Worm (Caenorhabditis elegans) whole organism, L2 larva: ENCODE measurements around the gene R07E3.7.
A peak's percentile ranks its signal among the peaks of the same experiment; 100 is the strongest.

Source experiments
- C34F6.9 ChIP-seq: fragments of 150-350 bp; optimal IDR thresholded peaks from 2 replicates; lab custom pipeline; 2014; ENCODE audit warnings: missing biosample characterization, missing genetic modification characterization
- F13H6.1 ChIP-seq: sonication (generic microtip); optimal IDR thresholded peaks from 2 replicates; lab custom pipeline; 2016; ENCODE audit warnings: missing genetic modification characterization, missing compliant biosample characterization
- ama-1 ChIP-seq: fragments of 150-350 bp; optimal IDR thresholded peaks from 2 replicates; lab custom pipeline; 2018; ENCODE audit warnings: inconsistent platforms
- blmp-1 ChIP-seq: sonication (generic microtip); optimal IDR thresholded peaks from 2 replicates; lab custom pipeline; 2017; ENCODE audit warnings: missing genetic modification characterization, mild to moderate bottlenecking, missing compliant biosample characterization, antibody characterized with exemption, moderate library complexity; ENCODE audit not compliant: insufficient read depth
- ceh-16 ChIP-seq: fragments of 150-350 bp; optimal IDR thresholded peaks from 2 replicates; lab custom pipeline; 2014; ENCODE audit warnings: missing biosample characterization, missing genetic modification characterization
- ceh-82 ChIP-seq: fragments of 150-350 bp; optimal IDR thresholded peaks from 2 replicates; lab custom pipeline; 2014; ENCODE audit warnings: missing biosample characterization, missing genetic modification characterization
- crh-2 ChIP-seq: sonication (generic microtip); optimal IDR thresholded peaks from 2 replicates; lab custom pipeline; 2017; ENCODE audit warnings: missing biosample characterization, missing genetic modification characterization
- dmd-4 ChIP-seq: sonication (generic microtip); optimal IDR thresholded peaks from 2 replicates; lab custom pipeline; 2017; ENCODE audit warnings: missing biosample characterization, missing genetic modification characterization
- egl-27 ChIP-seq: sonication (generic microtip); optimal IDR thresholded peaks from 3 replicates; lab custom pipeline; 2017; ENCODE audit warnings: missing biosample characterization, missing genetic modification reagents, missing genetic modification characterization
- elt-1 ChIP-seq: fragments of 150-350 bp; optimal IDR thresholded peaks from 2 replicates; lab custom pipeline; 2014; ENCODE audit warnings: missing biosample characterization, missing genetic modification characterization
- fos-1 ChIP-seq: fragments of 150-350 bp; optimal IDR thresholded peaks from 2 replicates; lab custom pipeline; 2014; ENCODE audit warnings: missing biosample characterization, missing genetic modification characterization
- gmeb-1 ChIP-seq: fragments of 150-350 bp; optimal IDR thresholded peaks from 2 replicates; lab custom pipeline; 2014; ENCODE audit warnings: missing biosample characterization, missing genetic modification characterization
- lin-11 ChIP-seq: fragments of 150-350 bp; sonication (generic microtip); optimal IDR thresholded peaks from 2 replicates; lab custom pipeline; 2014; ENCODE audit warnings: missing biosample characterization, missing genetic modification characterization, inconsistent platforms, mixed read lengths
- lin-13 ChIP-seq: fragments of 150-350 bp; optimal IDR thresholded peaks from 2 replicates; lab custom pipeline; 2014; ENCODE audit warnings: missing biosample characterization, missing genetic modification reagents, missing genetic modification characterization
- lin-39 ChIP-seq: fragments of 150-350 bp; optimal IDR thresholded peaks from 2 replicates; lab custom pipeline; 2014; ENCODE audit warnings: missing biosample characterization, missing genetic modification reagents, missing genetic modification characterization
- lsy-2 ChIP-seq, 2 experiments: fragments of 150-350 bp in 1 of 2; sonication (generic microtip) in 1 of 2; optimal IDR thresholded peaks; 2 replicates each; lab custom pipeline; 2014 to 2017; ENCODE audit warnings: missing biosample characterization in 2 of 2, missing genetic modification characterization in 2 of 2
- mab-5 ChIP-seq: fragments of 150-350 bp; optimal IDR thresholded peaks from 2 replicates; lab custom pipeline; 2014; ENCODE audit warnings: missing biosample characterization, missing genetic modification characterization
- mbf-1 ChIP-seq: sonication (generic microtip); optimal IDR thresholded peaks from 2 replicates; lab custom pipeline; 2017; ENCODE audit warnings: missing biosample characterization, missing genetic modification characterization
- nhr-10 ChIP-seq: sonication (generic microtip); optimal IDR thresholded peaks from 2 replicates; lab custom pipeline; 2017; ENCODE audit warnings: missing biosample characterization, missing genetic modification characterization
- nhr-129 ChIP-seq: fragments of 150-350 bp; optimal IDR thresholded peaks from 2 replicates; lab custom pipeline; 2014; ENCODE audit warnings: missing biosample characterization, missing genetic modification characterization
- nhr-21 ChIP-seq: fragments of 150-350 bp; optimal IDR thresholded peaks from 2 replicates; lab custom pipeline; 2014; ENCODE audit warnings: missing biosample characterization, missing genetic modification characterization
- nhr-23 ChIP-seq: fragments of 150-350 bp; optimal IDR thresholded peaks from 2 replicates; lab custom pipeline; 2014; ENCODE audit warnings: missing biosample characterization, missing genetic modification reagents, missing genetic modification characterization
- nhr-237 ChIP-seq: fragments of 150-350 bp; optimal IDR thresholded peaks from 2 replicates; lab custom pipeline; 2014; ENCODE audit warnings: missing biosample characterization, missing genetic modification characterization
- nhr-25 ChIP-seq: fragments of 150-350 bp; sonication (generic microtip); optimal IDR thresholded peaks from 3 replicates; lab custom pipeline; 2014; ENCODE audit warnings: missing biosample characterization, missing genetic modification characterization
- nhr-77 ChIP-seq: fragments of 150-350 bp; optimal IDR thresholded peaks from 2 replicates; lab custom pipeline; 2014; ENCODE audit warnings: missing biosample characterization, missing genetic modification characterization
- peb-1 ChIP-seq: fragments of 150-350 bp; optimal IDR thresholded peaks from 2 replicates; lab custom pipeline; 2014; ENCODE audit warnings: missing biosample characterization, missing genetic modification characterization
- sem-4 ChIP-seq: fragments of 150-350 bp; optimal IDR thresholded peaks from 2 replicates; lab custom pipeline; 2014; ENCODE audit warnings: missing biosample characterization, missing genetic modification reagents, missing genetic modification characterization
- skn-1 ChIP-seq: sonication (generic microtip); optimal IDR thresholded peaks from 2 replicates; lab custom pipeline; 2017; ENCODE audit warnings: missing biosample characterization, missing genetic modification characterization
- sma-3 ChIP-seq: sonication (generic microtip); optimal IDR thresholded peaks from 2 replicates; lab custom pipeline; 2016; ENCODE audit warnings: missing genetic modification reagents, missing genetic modification characterization, missing compliant biosample characterization
- sma-9 ChIP-seq, 2 experiments: fragments of 150-350 bp in 1 of 2; sonication (generic microtip) in 1 of 2; optimal IDR thresholded peaks; 2 replicates each; lab custom pipeline; 2014 to 2016; ENCODE audit warnings: missing genetic modification characterization in 2 of 2, mild to moderate bottlenecking in 1 of 2, missing biosample characterization in 1 of 2, missing compliant biosample characterization in 1 of 2, missing genetic modification reagents in 1 of 2, moderate library complexity in 1 of 2
- snpc-4 ChIP-seq: fragments of 150-350 bp; optimal IDR thresholded peaks from 2 replicates; lab custom pipeline; 2014; ENCODE audit warnings: missing biosample characterization, missing genetic modification characterization
- unc-39 ChIP-seq: fragments of 150-350 bp; optimal IDR thresholded peaks from 2 replicates; lab custom pipeline; 2014; ENCODE audit warnings: missing biosample characterization, missing genetic modification characterization
- unc-55 ChIP-seq: fragments of 150-350 bp; sonication (generic microtip); optimal IDR thresholded peaks from 3 replicates; lab custom pipeline; 2014; ENCODE audit warnings: missing biosample characterization, missing genetic modification reagents, missing genetic modification characterization
- unc-62 ChIP-seq: fragments of 150-350 bp; optimal IDR thresholded peaks from 2 replicates; lab custom pipeline; 2014; ENCODE audit warnings: missing biosample characterization, missing genetic modification reagents, missing genetic modification characterization
- zag-1 ChIP-seq: fragments of 150-350 bp; optimal IDR thresholded peaks from 2 replicates; lab custom pipeline; 2014; ENCODE audit warnings: missing biosample characterization, missing genetic modification characterization
- ztf-1 ChIP-seq: fragments of 200-800 bp; sonication (Bioruptor generic); conservative IDR thresholded peaks from 2 replicates; pipeline ENCODE4 v1.3.6; 2022; ENCODE audit warnings: missing genetic modification characterization, missing compliant biosample characterization

The R07E3.7 gene

DNA sequence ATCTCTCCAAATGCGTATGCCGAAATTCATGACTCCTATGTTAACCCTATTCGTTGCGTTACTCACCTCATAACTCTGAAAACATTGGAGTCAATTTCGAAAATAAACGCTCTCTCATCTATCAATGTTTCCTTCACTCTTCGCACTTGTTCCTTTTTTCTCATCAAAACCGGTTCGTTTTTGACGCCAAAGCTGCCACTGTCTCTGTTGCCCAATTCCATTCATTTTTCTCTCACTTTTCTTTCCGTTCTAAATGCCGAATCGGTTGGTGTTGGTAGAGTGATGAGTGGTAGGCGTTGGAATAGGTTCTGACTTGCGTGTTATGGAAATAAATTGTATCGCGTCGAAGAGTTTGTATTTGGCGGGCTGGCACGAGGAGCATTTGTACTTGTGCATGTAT is 37.8 kb upstream of the R07E3.7 start:
- TF ChIP-seq lin-13 (GFP tag; lab: Kevin White, UChicago) (no peak), gmeb-1 (tag; lab: Kevin White, UChicago) (no peak), ama-1 (lab: Kevin White, UChicago) (no peak), lsy-2 (tag; optimal IDR thresholded peaks at IDR 0.05; lab: Kevin White, UChicago) (no peak), dmd-4 (no peak), snpc-4 (tag; lab: Kevin White, UChicago) (no peak), peb-1 (tag; lab: Kevin White, UChicago) (no peak), ztf-1 (no peak), unc-62 (no peak), nhr-77 (no peak), sma-3 (GFP tag; lab: Kevin White, UChicago) (no peak), zag-1 (tag; lab: Kevin White, UChicago) (no peak), egl-27 (tag; lab: Kevin White, UChicago) (no peak)

DNA sequence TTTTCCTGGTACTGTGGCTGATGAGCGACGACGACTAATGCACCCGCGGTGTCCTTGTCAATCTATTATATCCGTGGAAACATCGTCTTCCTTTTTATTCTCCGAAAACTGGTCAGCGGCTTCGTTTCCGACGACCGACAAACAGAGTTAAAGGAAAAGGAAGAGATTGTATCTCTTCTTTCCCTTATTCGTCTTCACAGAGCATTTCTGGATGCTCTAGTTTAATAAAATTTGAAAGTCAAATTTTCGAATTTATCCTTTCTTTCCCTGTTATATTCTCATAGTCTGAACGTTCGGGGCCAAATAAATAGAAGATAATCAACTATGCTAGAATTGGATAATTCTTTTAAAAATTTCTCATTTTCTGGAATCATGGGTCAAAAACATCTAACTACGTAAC is 37.2 kb upstream of the R07E3.7 start:
- TF ChIP-seq unc-39 (tag; lab: Kevin White, UChicago) (no peak), peb-1 (tag; lab: Kevin White, UChicago) (no peak), skn-1 (tag; lab: Kevin White, UChicago) (no peak), nhr-23 (tag; lab: Kevin White, UChicago) (no peak), mab-5 (tag; lab: Kevin White, UChicago) (no peak), unc-62 (no peak), elt-1 (tag; lab: Kevin White, UChicago) (no peak), ceh-82 (no peak), crh-2 (tag; lab: Kevin White, UChicago) (no peak), nhr-10 (tag; lab: Kevin White, UChicago) (no peak), mbf-1 (no peak), sem-4 (no peak), F13H6.1 (no peak), ama-1 (lab: Kevin White, UChicago) (no peak), lin-13 (GFP tag; lab: Kevin White, UChicago) (no peak), nhr-129 (no peak), fos-1 (tag; lab: Kevin White, UChicago) (no peak), lin-11 (tag; lab: Kevin White, UChicago) (no peak), lin-39 (no peak)

DNA sequence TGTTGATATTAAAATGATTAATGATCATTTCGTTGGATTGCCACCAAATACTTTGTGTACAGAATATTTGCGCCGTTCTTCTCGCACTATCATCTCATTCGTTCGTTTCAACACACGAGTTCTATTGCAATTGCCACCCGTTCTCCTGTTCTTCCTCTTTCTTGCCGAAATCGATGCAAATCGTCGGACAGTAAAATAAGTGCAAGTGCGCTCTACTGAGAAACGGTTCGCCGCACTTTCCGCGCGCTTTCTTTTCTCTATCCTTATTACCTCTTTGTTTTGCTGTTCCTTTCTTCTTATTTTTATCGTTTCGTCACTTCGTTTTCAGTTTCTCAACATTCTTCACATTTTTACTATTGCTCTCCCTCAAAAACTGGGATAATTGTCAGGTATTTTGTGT is 35.6 kb upstream of the R07E3.7 start:
- TF ChIP-seq egl-27 (tag; lab: Kevin White, UChicago) (no peak), blmp-1 (tag; lab: Kevin White, UChicago) (peak; percentile 70), sma-3 (GFP tag; lab: Kevin White, UChicago) (peak; percentile 57), nhr-21 (tag; lab: Kevin White, UChicago) (peak; percentile 64), mbf-1 (no peak), lin-39 (no peak), lsy-2 (tag; optimal IDR thresholded peaks at IDR 0.05; lab: Kevin White, UChicago) (peak in 1 of 2 experiments; percentile 28), unc-55 (GFP tag; lab: Kevin White, UChicago) (no peak), nhr-25 (peak; percentile 49), ceh-16 (peak; percentile 40), nhr-237 (tag; lab: Kevin White, UChicago) (no peak), sem-4 (peak; percentile 54), dmd-4 (no peak), fos-1 (tag; lab: Kevin White, UChicago) (peak; percentile 12)
- TF ChIP-seq, all 48 proteins: peak for 8

DNA sequence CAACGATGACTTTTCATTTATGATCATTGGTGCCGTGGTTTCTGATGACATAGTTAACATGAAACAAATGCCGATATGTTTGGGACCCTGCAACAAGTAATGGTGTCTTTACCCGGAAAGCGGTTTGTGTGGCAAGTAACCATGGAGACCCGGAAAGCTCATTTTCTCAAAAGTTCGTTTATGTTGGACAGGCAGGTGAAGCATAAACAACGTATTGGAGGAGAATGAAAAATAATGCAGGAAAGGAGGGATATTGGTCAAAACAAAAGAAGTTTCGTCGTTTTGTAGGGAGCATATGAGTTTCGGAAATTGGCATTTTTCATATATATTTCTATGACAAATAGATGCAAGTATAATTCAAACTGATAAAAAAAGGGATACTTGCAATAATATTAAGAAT is 30.9 kb upstream of the R07E3.7 start, which contains the start of gene dyf-6:
Gene dyf-6, minus strand, starts transcription at position 101 of the 400 bp plus-strand sequence.
- TF ChIP-seq unc-55 (GFP tag; lab: Kevin White, UChicago) (no peak), mbf-1 (no peak)

DNA sequence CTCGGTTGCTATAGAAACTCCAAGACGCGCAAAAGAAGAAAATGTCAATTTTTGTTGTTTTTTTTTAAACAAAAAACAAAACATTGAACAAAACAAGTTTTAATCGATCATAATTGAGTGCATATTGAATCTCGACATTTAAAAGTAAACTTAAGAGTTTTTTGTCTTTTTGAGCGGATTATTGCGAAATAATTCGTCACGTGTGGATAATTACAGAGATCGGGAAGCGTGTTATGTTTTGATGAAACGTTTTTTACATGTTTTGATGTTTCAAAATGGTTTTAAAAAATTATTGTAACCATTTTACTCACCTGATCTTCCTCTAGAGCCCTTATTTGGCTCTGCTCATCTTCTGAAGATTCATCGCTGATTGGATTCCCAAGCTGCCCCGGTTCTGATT is 30.5 kb upstream of the R07E3.7 start:
- TF ChIP-seq ceh-82: no peak
- TF ChIP-seq sma-9 (GFP tag; optimal IDR thresholded peaks at IDR 0.05; lab: Kevin White, UChicago): peak; percentile 13
- no peak for TF ChIP-seq sma-9 (tag; optimal IDR thresholded peaks at IDR 0.05; lab: Kevin White, UChicago)
- TF ChIP-seq C34F6.9: peak; percentile 18
- TF ChIP-seq lsy-2 (tag; optimal IDR thresholded peaks at IDR 0.05; lab: Kevin White, UChicago): no peak
- TF ChIP-seq nhr-10 (tag; lab: Kevin White, UChicago): no peak
- no peak for TF ChIP-seq lin-11 (tag; lab: Kevin White, UChicago)
- TF ChIP-seq lin-13 (GFP tag; lab: Kevin White, UChicago): no peak
